Worm (Caenorhabditis elegans) whole organism, L1 larva: ENCODE measurements around the gene spe-36.

Experiments used
- C04F5.9 ChIP-seq: sonication (generic microtip); optimal IDR thresholded peaks from 2 replicates; lab custom pipeline; 2016; ENCODE audit warnings: missing genetic modification characterization, missing compliant biosample characterization
- Y116A8C.19 ChIP-seq: sonication (generic microtip); optimal IDR thresholded peaks from 2 replicates; lab custom pipeline; 2016; ENCODE audit warnings: missing compliant biosample characterization, missing genetic modification characterization, borderline replicate concordance
- aly-2 ChIP-seq: fragments of 150-350 bp; optimal IDR thresholded peaks from 2 replicates; lab custom pipeline; 2014; ENCODE audit warnings: missing biosample characterization, missing genetic modification characterization
- blmp-1 ChIP-seq: fragments of 150-350 bp; optimal IDR thresholded peaks from 2 replicates; lab custom pipeline; 2014; ENCODE audit warnings: missing biosample characterization, missing genetic modification characterization
- ceh-63 ChIP-seq: fragments of 200-800 bp; sonication (Bioruptor generic); optimal IDR thresholded peaks from 2 replicates; lab custom pipeline; 2018; ENCODE audit warnings: mild to moderate bottlenecking, missing genetic modification characterization, missing compliant biosample characterization
- dpl-1 ChIP-seq, 3 experiments: fragments of 150-350 bp in 2 of 3; sonication (generic microtip) in 1 of 3; optimal IDR thresholded peaks; 2 replicates each; lab custom pipeline; 2014 to 2017; ENCODE audit warnings: missing biosample characterization in 3 of 3, missing genetic modification characterization in 3 of 3, missing genetic modification reagents in 3 of 3
- efl-3 ChIP-seq: fragments of 200-800 bp; sonication (Bioruptor generic); optimal IDR thresholded peaks from 2 replicates; lab custom pipeline; 2018; ENCODE audit warnings: mild to moderate bottlenecking, missing genetic modification characterization, missing compliant biosample characterization
- egl-13 ChIP-seq: sonication (generic microtip); optimal IDR thresholded peaks from 2 replicates; lab custom pipeline; 2016; ENCODE audit warnings: missing genotype, missing genetic modification reagents, missing genetic modification characterization, missing compliant biosample characterization
- egl-27 ChIP-seq, 2 experiments: fragments of 150-350 bp in 1 of 2; sonication (generic microtip); optimal IDR thresholded peaks; 3 replicates each; lab custom pipeline; 2017 to 2018; ENCODE audit warnings: missing biosample characterization in 2 of 2, missing genetic modification characterization in 2 of 2, missing genetic modification reagents in 2 of 2
- elt-3 ChIP-seq, 6 experiments: fragments of 150-350 bp in 1 of 6; sonication (generic microtip); optimal IDR thresholded peaks; 2 replicates each; lab custom pipeline; 2017 to 2018; ENCODE audit warnings: missing biosample characterization in 6 of 6, missing genetic modification characterization in 6 of 6, inconsistent platforms in 1 of 6
- ets-5 ChIP-seq: fragments of 200-800 bp; sonication (Bioruptor generic); IDR thresholded peaks from 2 replicates; pipeline ENCODE4 v1.3.6; 2022; ENCODE audit warnings: missing genetic modification characterization, missing compliant biosample characterization
- fkh-10 ChIP-seq: sonication (generic microtip); optimal IDR thresholded peaks from 2 replicates; lab custom pipeline; 2017; ENCODE audit warnings: missing biosample characterization, missing genetic modification reagents, missing genetic modification characterization
- fkh-8 ChIP-seq: sonication (generic microtip); optimal IDR thresholded peaks from 2 replicates; lab custom pipeline; 2016; ENCODE audit warnings: mild to moderate bottlenecking, missing genetic modification characterization, missing compliant biosample characterization
- fos-1 ChIP-seq: fragments of 150-350 bp; optimal IDR thresholded peaks from 2 replicates; lab custom pipeline; 2014; ENCODE audit warnings: missing biosample characterization, missing genetic modification characterization
- irx-1 ChIP-seq: sonication (generic microtip); optimal IDR thresholded peaks from 2 replicates; lab custom pipeline; 2016; ENCODE audit warnings: missing genetic modification characterization, missing compliant biosample characterization
- lin-13 ChIP-seq: fragments of 150-350 bp; optimal IDR thresholded peaks from 2 replicates; lab custom pipeline; 2014; ENCODE audit warnings: missing biosample characterization, missing genetic modification reagents, missing genetic modification characterization
- lin-15B ChIP-seq: fragments of 150-350 bp; sonication (generic microtip); optimal IDR thresholded peaks from 3 replicates; lab custom pipeline; 2014; ENCODE audit warnings: missing biosample characterization, missing genetic modification characterization
- lin-35 ChIP-seq, 2 experiments: fragments of 150-350 bp; optimal IDR thresholded peaks; 2 replicates each; lab custom pipeline; 2014; ENCODE audit warnings: missing biosample characterization in 2 of 2, missing genetic modification characterization in 2 of 2, missing genetic modification reagents in 2 of 2
- lir-3 ChIP-seq: sonication (generic microtip); optimal IDR thresholded peaks from 2 replicates; lab custom pipeline; 2016; ENCODE audit warnings: mild to moderate bottlenecking, missing genetic modification characterization, moderate library complexity, missing compliant biosample characterization; ENCODE audit not compliant: poor library complexity
- lsy-2 ChIP-seq, 2 experiments: fragments of 150-350 bp; optimal IDR thresholded peaks; 2 replicates each; lab custom pipeline; 2014; ENCODE audit warnings: missing biosample characterization in 2 of 2, missing genetic modification characterization in 2 of 2
- mab-9 ChIP-seq: fragments of 200-800 bp; sonication (Bioruptor generic); IDR thresholded peaks from 2 replicates; pipeline ENCODE4 v1.3.6; 2022; ENCODE audit warnings: missing genetic modification reagents, missing genetic modification characterization, missing compliant biosample characterization
- mdl-1 ChIP-seq, 2 experiments: fragments of 150-350 bp; optimal IDR thresholded peaks; 2 replicates each; lab custom pipeline; 2014 to 2017; ENCODE audit warnings: missing biosample characterization in 2 of 2, missing genetic modification characterization in 2 of 2, inconsistent platforms in 1 of 2
- mep-1 ChIP-seq: fragments of 150-350 bp; optimal IDR thresholded peaks from 2 replicates; lab custom pipeline; 2014; ENCODE audit warnings: missing biosample characterization, missing genetic modification characterization
- nhr-237 ChIP-seq: fragments of 150-350 bp; optimal IDR thresholded peaks from 2 replicates; lab custom pipeline; 2014; ENCODE audit warnings: missing biosample characterization, missing genetic modification characterization
- nhr-47 ChIP-seq: sonication (generic microtip); optimal IDR thresholded peaks from 2 replicates; lab custom pipeline; 2016; ENCODE audit warnings: mild to moderate bottlenecking, missing genetic modification characterization, moderate library complexity, missing compliant biosample characterization
- nhr-71 ChIP-seq: sonication (generic microtip); optimal IDR thresholded peaks from 2 replicates; lab custom pipeline; 2016; ENCODE audit warnings: mild to moderate bottlenecking, missing genetic modification characterization, moderate library complexity, missing compliant biosample characterization
- nhr-77 ChIP-seq: fragments of 150-350 bp; optimal IDR thresholded peaks from 2 replicates; lab custom pipeline; 2014; ENCODE audit warnings: missing biosample characterization, missing genetic modification characterization
- nhr-84 ChIP-seq: sonication (generic microtip); optimal IDR thresholded peaks from 2 replicates; lab custom pipeline; 2017; ENCODE audit warnings: missing biosample characterization, missing genetic modification characterization
- nhr-85 ChIP-seq: sonication (generic microtip); peaks from one replicate; lab custom pipeline; 2016; ENCODE audit warnings: missing genetic modification characterization, inconsistent platforms, missing compliant biosample characterization
- nhr-90 ChIP-seq: sonication (generic microtip); optimal IDR thresholded peaks from 2 replicates; lab custom pipeline; 2016; ENCODE audit warnings: mild to moderate bottlenecking, missing genetic modification characterization, missing compliant biosample characterization; ENCODE audit not compliant: poor library complexity
- pag-3 ChIP-seq: sonication (generic microtip); optimal IDR thresholded peaks from 2 replicates; lab custom pipeline; 2017; ENCODE audit warnings: missing genetic modification characterization, mild to moderate bottlenecking, missing compliant biosample characterization, antibody characterized with exemption, borderline replicate concordance; ENCODE audit not compliant: insufficient read depth
- pqm-1 ChIP-seq: sonication (generic microtip); optimal IDR thresholded peaks from 3 replicates; lab custom pipeline; 2017; ENCODE audit warnings: missing biosample characterization, missing genetic modification characterization
- rnt-1 ChIP-seq: sonication (generic microtip); optimal IDR thresholded peaks from 2 replicates; lab custom pipeline; 2016; ENCODE audit warnings: mild to moderate bottlenecking, missing genetic modification characterization, moderate library complexity, missing compliant biosample characterization
- snpc-4 ChIP-seq: fragments of 150-350 bp; optimal IDR thresholded peaks from 2 replicates; lab custom pipeline; 2014; ENCODE audit warnings: missing biosample characterization, missing genetic modification characterization
- sox-4 ChIP-seq: sonication (generic microtip); optimal IDR thresholded peaks from 2 replicates; lab custom pipeline; 2016; ENCODE audit warnings: missing genetic modification characterization, missing compliant biosample characterization
- tbx-2 ChIP-seq: sonication (generic microtip); optimal IDR thresholded peaks from 2 replicates; lab custom pipeline; 2016; ENCODE audit warnings: missing genetic modification characterization, missing compliant biosample characterization
- unc-86 ChIP-seq: sonication (generic microtip); optimal IDR thresholded peaks from 2 replicates; lab custom pipeline; 2016; ENCODE audit warnings: missing genetic modification characterization, missing compliant biosample characterization
- unc-98 ChIP-seq: fragments of 200-800 bp; sonication (Bioruptor generic); IDR thresholded peaks from 2 replicates; pipeline ENCODE4 v1.3.6; 2022; ENCODE audit warnings: missing genetic modification characterization, missing compliant biosample characterization
- vab-15 ChIP-seq: sonication (generic microtip); optimal IDR thresholded peaks from 2 replicates; lab custom pipeline; 2017; ENCODE audit warnings: missing genotype, mild to moderate bottlenecking, missing genetic modification characterization, missing compliant biosample characterization
- xbp-1 ChIP-seq: sonication (generic microtip); optimal IDR thresholded peaks from 2 replicates; lab custom pipeline; 2016; ENCODE audit warnings: missing genetic modification characterization, missing compliant biosample characterization
- zag-1 ChIP-seq: fragments of 150-350 bp; optimal IDR thresholded peaks from 2 replicates; lab custom pipeline; 2014; ENCODE audit warnings: missing biosample characterization, missing genetic modification characterization
- zip-4 ChIP-seq: fragments of 200-800 bp; sonication (Bioruptor generic); optimal IDR thresholded peaks from 2 replicates; lab custom pipeline; 2018; ENCODE audit warnings: mild to moderate bottlenecking, missing genetic modification characterization, moderate library complexity, missing compliant biosample characterization
- ztf-4 ChIP-seq: fragments of 150-350 bp; optimal IDR thresholded peaks from 2 replicates; lab custom pipeline; 2014; ENCODE audit warnings: missing biosample characterization, missing genetic modification characterization

spe-36 gene

ce11 chrIV:11601721-11602405 lies 9.8 kb upstream of the spe-36 start (continued):
- no peak for TF ChIP-seq egl-27 (tag; optimal IDR thresholded peaks at IDR 0.05; lab: Kevin White, UChicago)
- TF ChIP-seq fos-1 (tag; lab: Kevin White, UChicago): peak; percentile 23
- TF ChIP-seq pag-3 (tag; lab: Kevin White, UChicago): no peak
- TF ChIP-seq sox-4 (tag; lab: Kevin White, UChicago): no peak
- TF ChIP-seq unc-86 (tag; lab: Kevin White, UChicago): peak; percentile 66
- TF ChIP-seq, all 84 proteins: peak for 47

- TF ChIP-seq mep-1 (no peak), efl-3 (no peak), rnt-1 (tag; lab: Kevin White, UChicago) (peak; percentile 3), mab-9 (no peak), blmp-1 (tag; lab: Kevin White, UChicago) (peak; percentile 27), nhr-85 (tag; lab: Kevin White, UChicago) (no peak)
These were observed 7.7 kb upstream of the spe-36 start for ce11 chrIV:11599717-11600116.

DNA sequence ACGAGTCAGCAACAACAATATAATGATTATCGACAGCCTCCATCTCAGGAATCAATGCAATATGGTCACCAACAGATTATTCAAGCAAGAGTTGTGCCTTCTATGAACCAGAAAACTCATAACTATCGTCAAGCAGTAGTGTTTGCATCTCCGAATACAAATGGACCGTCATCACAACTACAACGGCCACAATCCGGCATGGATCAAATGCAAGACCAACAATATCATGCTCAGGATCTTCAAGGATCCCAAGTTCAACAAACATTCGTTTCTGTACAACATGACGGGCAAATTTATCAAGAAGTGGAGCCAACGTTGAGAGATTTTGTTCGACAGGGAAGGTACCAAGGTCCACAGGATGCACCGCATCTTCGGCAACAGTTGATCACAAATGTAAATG lies 5.0 kb upstream of the spe-36 start:
- TF ChIP-seq nhr-77 (tag; lab: Kevin White, UChicago): no peak
- TF ChIP-seq lsy-2 (tag; optimal IDR thresholded peaks at IDR 0.05; lab: Kevin White, UChicago): no peak
- no peak for TF ChIP-seq nhr-85 (tag; lab: Kevin White, UChicago)
- TF ChIP-seq ceh-63 (GFP tag; lab: Kevin White, UChicago): no peak
- no peak for TF ChIP-seq snpc-4 (tag; lab: Kevin White, UChicago)
- no peak for TF ChIP-seq tbx-2
- no peak for TF ChIP-seq blmp-1 (tag; lab: Kevin White, UChicago)
- TF ChIP-seq ztf-4 (tag; lab: Kevin White, UChicago): no peak
- no peak for TF ChIP-seq lin-15B
- TF ChIP-seq pqm-1 (tag; lab: Kevin White, UChicago): no peak
- no peak for TF ChIP-seq irx-1
- no peak for TF ChIP-seq elt-3 (tag; optimal IDR thresholded peaks at IDR 0.05; lab: Kevin White, UChicago)
- no peak for TF ChIP-seq nhr-90
- TF ChIP-seq unc-98: no peak
- TF ChIP-seq ets-5 (GFP tag; lab: Robert Waterston, UW): no peak
- no peak for TF ChIP-seq xbp-1 (tag; lab: Kevin White, UChicago)

DNA sequence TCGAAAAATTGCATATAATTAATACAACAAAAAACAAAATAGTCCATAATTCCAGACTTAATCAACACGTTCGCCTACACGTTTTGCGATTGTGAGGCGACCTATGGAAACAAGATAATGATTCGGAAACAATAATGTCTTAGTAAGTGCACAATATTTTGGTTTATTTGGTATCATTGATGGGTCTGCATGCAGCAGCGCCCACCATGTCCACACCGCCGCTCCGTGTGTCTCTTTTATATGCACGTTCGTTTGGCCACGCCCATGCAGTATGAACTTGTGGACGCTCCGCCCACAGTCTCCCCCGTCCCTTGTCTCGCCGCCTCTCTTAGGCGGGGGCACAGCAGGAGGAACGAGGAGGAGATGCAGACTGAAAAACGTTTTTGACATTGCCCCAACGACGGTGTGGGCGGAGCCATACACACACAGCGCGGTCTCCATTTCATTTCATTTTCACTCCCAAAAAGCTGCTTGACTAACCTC lies 2.2 kb upstream of the spe-36 start, which contains the start of gene mig-38:
Gene mig-38 (plus strand): TSS at position 54 of the 483 bp plus-strand sequence.
- peak in 1 of 2 experiments; percentile 43 for TF ChIP-seq mdl-1 (tag; optimal IDR thresholded peaks at IDR 0.05; lab: Kevin White, UChicago)
- peak; percentile 62 for TF ChIP-seq fkh-8 (tag; lab: Kevin White, UChicago)
- 0 out of 2 replicates have a peak, but pooled peaks have one; percentile 11 for TF ChIP-seq mab-9
- no peak for TF ChIP-seq fos-1 (tag; lab: Kevin White, UChicago)
- no peak for TF ChIP-seq nhr-84 (tag; lab: Kevin White, UChicago)
- no peak for TF ChIP-seq zip-4
- peak; percentile 70 for TF ChIP-seq nhr-71 (tag; lab: Kevin White, UChicago)
- TF ChIP-seq ceh-63 (GFP tag; lab: Kevin White, UChicago): no peak
- TF ChIP-seq vab-15: no peak
- TF ChIP-seq nhr-77 (tag; lab: Kevin White, UChicago): peak; percentile 28
- TF ChIP-seq aly-2 (tag; lab: Kevin White, UChicago): peak; percentile 19
- no peak for TF ChIP-seq zag-1 (tag; lab: Kevin White, UChicago)
- peak; percentile 32 for TF ChIP-seq blmp-1 (tag; lab: Kevin White, UChicago)
- no peak for TF ChIP-seq nhr-237 (tag; lab: Kevin White, UChicago)
- peak; percentile 6 for TF ChIP-seq xbp-1 (tag; lab: Kevin White, UChicago)
- TF ChIP-seq pqm-1 (tag; lab: Kevin White, UChicago): no peak
- TF ChIP-seq lin-13: no peak
- TF ChIP-seq fkh-10: peak; percentile 51
- TF ChIP-seq lin-35 (GFP tag; optimal IDR thresholded peaks at IDR 0.05; lab: Kevin White, UChicago): peak; percentile 37 to 46
- TF ChIP-seq C04F5.9: peak; percentile 32
- TF ChIP-seq dpl-1 (GFP tag; optimal IDR thresholded peaks at IDR 0.05; lab: Kevin White, UChicago): peak in 1 of 3 experiments; percentile 15
- TF ChIP-seq efl-3: peak; percentile 48
- peak; percentile 65 for TF ChIP-seq nhr-85 (tag; lab: Kevin White, UChicago)
- peak; percentile 51 for TF ChIP-seq lir-3 (tag; lab: Kevin White, UChicago)
- TF ChIP-seq Y116A8C.19: no peak
- no peak for TF ChIP-seq irx-1
- peak; percentile 34 to 42 for TF ChIP-seq lsy-2 (tag; optimal IDR thresholded peaks at IDR 0.05; lab: Kevin White, UChicago)
- TF ChIP-seq nhr-47 (tag; lab: Kevin White, UChicago): peak; percentile 72
- TF ChIP-seq egl-13 (tag; lab: Kevin White, UChicago): peak; percentile 63
